Fruit fly (Drosophila melanogaster) whole organism, embryonic: Measurements from ENCODE around the gene CG18262.

Experiments
- Adf1 ChIP-seq: fragments of 200-800 bp; sonication (Bioruptor generic); IDR thresholded peaks from 2 replicates; pipeline ENCODE4 v1.3.6; 2022; ENCODE audit warnings: missing biosample characterization, missing genetic modification characterization
- Awh ChIP-seq: fragments of 200-800 bp; sonication (Bioruptor generic); IDR thresholded peaks from 2 replicates; pipeline ENCODE4, ENCODE4 v1.3.6; 2022; ENCODE audit warnings: missing biosample characterization, missing genetic modification characterization
- Bdp1 ChIP-seq: fragments of 200-800 bp; sonication (Bioruptor generic); optimal IDR thresholded peaks from 3 replicates; lab custom pipeline; 2016; ENCODE audit warnings: missing biosample characterization, missing genetic modification characterization
- CG12071 ChIP-seq: fragments of 200-800 bp; sonication (Bioruptor generic); optimal IDR thresholded peaks from 3 replicates; lab custom pipeline; 2018; ENCODE audit warnings: missing biosample characterization, mild to moderate bottlenecking, missing genetic modification characterization
- CG13287 ChIP-seq: fragments of 200-800 bp; sonication (Bioruptor generic); IDR thresholded peaks from 2 replicates; pipeline ENCODE4 v1.3.6; 2022; ENCODE audit warnings: missing biosample characterization, missing genetic modification characterization; ENCODE audit not compliant: partially characterized antibody
- CG13775 ChIP-seq: fragments of 200-800 bp; sonication (Bioruptor generic); optimal IDR thresholded peaks from 3 replicates; lab custom pipeline; 2017; ENCODE audit warnings: missing biosample characterization, mild to moderate bottlenecking, missing genetic modification characterization
- CG13894 ChIP-seq: fragments of 200-800 bp; sonication (Bioruptor generic); optimal IDR thresholded peaks from 3 replicates; lab custom pipeline; 2018; ENCODE audit warnings: missing biosample characterization, mild to moderate bottlenecking, missing genetic modification characterization, moderate library complexity
- CG15479 ChIP-seq: fragments of 200-800 bp; sonication (Bioruptor generic); optimal IDR thresholded peaks from 3 replicates; lab custom pipeline; 2019; ENCODE audit warnings: missing biosample characterization, mild to moderate bottlenecking, missing genetic modification characterization, moderate library complexity
- CG16779 ChIP-seq: fragments of 200-800 bp; sonication (Bioruptor generic); IDR thresholded peaks from 2 replicates; pipeline ENCODE4 v1.3.6; 2022; ENCODE audit warnings: missing biosample characterization, missing genetic modification characterization
- CG16813 ChIP-seq: fragments of 200-800 bp; sonication (Bioruptor generic); IDR thresholded peaks from 3 replicates; pipeline ENCODE4 v1.3.6; 2022; ENCODE audit warnings: missing biosample characterization, missing genetic modification characterization; ENCODE audit not compliant: partially characterized antibody
- CG17328 ChIP-seq: fragments of 200-800 bp; sonication (Bioruptor generic); IDR thresholded peaks from 2 replicates; pipeline ENCODE4 v1.3.6; 2022; ENCODE audit warnings: missing biosample characterization, missing genetic modification characterization
- CG2120 ChIP-seq: fragments of 200-800 bp; sonication (Bioruptor generic); optimal IDR thresholded peaks from 3 replicates; lab custom pipeline; 2016; ENCODE audit warnings: missing biosample characterization, missing genetic modification characterization
- CG2199 ChIP-seq: fragments of 200-800 bp; sonication (Bioruptor generic); IDR thresholded peaks from 3 replicates; pipeline ENCODE4 v1.3.6; 2022; ENCODE audit warnings: missing biosample characterization, missing genetic modification characterization
- CG32532 ChIP-seq: fragments of 200-800 bp; sonication (Bioruptor generic); IDR thresholded peaks from 2 replicates; pipeline ENCODE4 v1.3.6; 2022; ENCODE audit warnings: missing biosample characterization, missing genetic modification characterization
- CG3726 ChIP-seq: fragments of 200-800 bp; sonication (Bioruptor generic); IDR thresholded peaks from 3 replicates; pipeline ENCODE4, ENCODE4 v1.3.6; 2022; ENCODE audit warnings: missing biosample characterization, missing genetic modification characterization
- CG4424 ChIP-seq: fragments of 200-800 bp; sonication (Bioruptor generic); optimal IDR thresholded peaks from 3 replicates; lab custom pipeline; 2016; ENCODE audit warnings: missing biosample characterization, missing genetic modification characterization
- CG8478 ChIP-seq: fragments of >200 bp; optimal IDR thresholded peaks from 2 replicates; lab custom pipeline; 2018
- CG8924 ChIP-seq: fragments of 200-800 bp; optimal IDR thresholded peaks from 3 replicates; lab custom pipeline; 2019; ENCODE audit warnings: missing biosample characterization, mild to moderate bottlenecking, missing genetic modification characterization, moderate library complexity
- CTCF ChIP-seq: fragments of 200-800 bp; sonication (Bioruptor generic); optimal IDR thresholded peaks from 2 replicates; lab custom pipeline; 2017; ENCODE audit warnings: missing biosample characterization, mild to moderate bottlenecking, missing genetic modification characterization, moderate library complexity
- Doc2 ChIP-seq: fragments of 200-800 bp; sonication (Bioruptor generic); IDR thresholded peaks from 2 replicates; pipeline ENCODE4 v1.3.6; 2022; ENCODE audit warnings: missing biosample characterization, missing genetic modification characterization
- Ets65A ChIP-seq: fragments of 200-800 bp; sonication (Bioruptor generic); peaks from one replicate; lab custom pipeline; 2016; ENCODE audit warnings: missing biosample characterization, missing genetic modification characterization
- Fer1 ChIP-seq: fragments of 200-800 bp; sonication (Bioruptor generic); optimal IDR thresholded peaks from 2 replicates; lab custom pipeline; 2017; ENCODE audit warnings: missing biosample characterization, mild to moderate bottlenecking, missing genetic modification characterization
- Fer2 ChIP-seq: fragments of 200-800 bp; sonication (Bioruptor generic); optimal IDR thresholded peaks from 2 replicates; lab custom pipeline; 2018; ENCODE audit warnings: missing biosample characterization, mild to moderate bottlenecking, missing genetic modification characterization, moderate library complexity
- Hr78 ChIP-seq, 2 experiments: fragments of 200-800 bp in 1 of 2; fragments of >200 bp in 1 of 2; sonication (Bioruptor generic) in 1 of 2; optimal IDR thresholded peaks; 2 replicates each; lab custom pipeline; 2017 to 2019; ENCODE audit warnings: missing biosample characterization in 2 of 2, missing genetic modification characterization in 2 of 2, mild to moderate bottlenecking in 1 of 2, moderate library complexity in 1 of 2
- Lim3 ChIP-seq: fragments of 200-800 bp; sonication (Bioruptor generic); IDR thresholded peaks from 2 replicates; pipeline ENCODE4 v1.3.6; 2022; ENCODE audit warnings: missing biosample characterization, missing genetic modification characterization
- Meics ChIP-seq: fragments of 200-800 bp; sonication (Bioruptor generic); optimal IDR thresholded peaks from 2 replicates; lab custom pipeline; 2017; ENCODE audit warnings: missing biosample characterization, mild to moderate bottlenecking, missing genetic modification characterization
- Mrtf ChIP-seq: fragments of 200-800 bp; sonication (Bioruptor generic); IDR thresholded peaks from 3 replicates; pipeline ENCODE4 v1.3.6; 2022; ENCODE audit warnings: missing biosample characterization, missing genetic modification characterization
- NC2α ChIP-seq: fragments of 200-800 bp; sonication (Bioruptor generic); optimal IDR thresholded peaks from 2 replicates; lab custom pipeline; 2016; ENCODE audit warnings: missing biosample characterization, missing genetic modification characterization
- Neu2 ChIP-seq: fragments of 200-800 bp; sonication (Bioruptor generic); optimal IDR thresholded peaks from 3 replicates; lab custom pipeline; 2016; ENCODE audit warnings: missing biosample characterization, missing genetic modification characterization, borderline replicate concordance
- Scr ChIP-seq: fragments of 200-800 bp; sonication (Bioruptor generic); IDR thresholded peaks from 2 replicates; pipeline ENCODE4 v1.3.6; 2022; ENCODE audit warnings: missing biosample characterization, missing genetic modification characterization; ENCODE audit not compliant: partially characterized antibody
- Trl ChIP-seq, 3 experiments: fragments of >200 bp in 2 of 3; fragments of 200-800 bp in 1 of 3; sonication (Bioruptor generic) in 1 of 3; optimal IDR thresholded peaks; 2 replicates in 1 of 3; 3 replicates in 2 of 3; lab custom pipeline; 2016 to 2017; ENCODE audit warnings: missing biosample characterization in 1 of 3, missing genetic modification characterization in 1 of 3
- ab ChIP-seq: fragments of 200-800 bp; sonication (Bioruptor generic); optimal IDR thresholded peaks from 2 replicates; lab custom pipeline; 2016; ENCODE audit warnings: missing biosample characterization, missing genetic modification characterization
- ap ChIP-seq: fragments of 200-800 bp; sonication (Bioruptor generic); IDR thresholded peaks from 2 replicates; pipeline ENCODE4 v1.3.6; 2022; ENCODE audit warnings: missing biosample characterization, missing genetic modification characterization
- ara ChIP-seq: fragments of 200-800 bp; sonication (Bioruptor generic); IDR thresholded peaks from 2 replicates; pipeline ENCODE4 v1.3.6; 2022; ENCODE audit warnings: missing biosample characterization, missing genetic modification characterization
- ash1 ChIP-seq: fragments of 200-800 bp; sonication (Bioruptor generic); optimal IDR thresholded peaks from 2 replicates; lab custom pipeline; 2018; ENCODE audit warnings: missing biosample characterization, mild to moderate bottlenecking, missing genetic modification characterization
- chinmo ChIP-seq: fragments of 200-800 bp; sonication (Bioruptor generic); IDR thresholded peaks from 4 replicates; pipeline ENCODE4 v1.3.6; 2022; ENCODE audit warnings: missing biosample characterization, missing genetic modification characterization; ENCODE audit not compliant: partially characterized antibody
- ci ChIP-seq: fragments of 200-800 bp; sonication (Bioruptor generic); IDR thresholded peaks from 3 replicates; pipeline ENCODE4 v1.3.6; 2022; ENCODE audit warnings: missing biosample characterization, missing genetic modification characterization
- crol ChIP-seq: fragments of 200-800 bp; sonication (Bioruptor generic); IDR thresholded peaks from 2 replicates; pipeline ENCODE4 v1.3.6; 2022; ENCODE audit warnings: missing biosample characterization, missing genetic modification characterization
- disco-r ChIP-seq: fragments of 200-800 bp; sonication (Bioruptor generic); optimal IDR thresholded peaks from 2 replicates; lab custom pipeline; 2016; ENCODE audit warnings: missing biosample characterization, missing genetic modification characterization
- dm ChIP-seq: fragments of 200-800 bp; sonication (Bioruptor generic); optimal IDR thresholded peaks from 3 replicates; lab custom pipeline; 2016; ENCODE audit warnings: missing biosample characterization, missing genetic modification characterization
- dmrt11E ChIP-seq: fragments of 200-800 bp; sonication (Bioruptor generic); optimal IDR thresholded peaks from 3 replicates; lab custom pipeline; 2018; ENCODE audit warnings: missing biosample characterization, mild to moderate bottlenecking, missing genetic modification characterization, moderate library complexity
- gce ChIP-seq: fragments of 200-800 bp; sonication (Bioruptor generic); IDR thresholded peaks from 3 replicates; pipeline ENCODE4 v1.3.6; 2022; ENCODE audit warnings: missing biosample characterization, missing genetic modification characterization
- lola ChIP-seq, 3 experiments: fragments of >200 bp in 2 of 3; fragments of 200-800 bp in 1 of 3; sonication (Bioruptor generic) in 1 of 3; optimal IDR thresholded peaks; 2 replicates each; lab custom pipeline; 2017 to 2019; ENCODE audit warnings: missing biosample characterization in 3 of 3, missing genetic modification characterization in 3 of 3, mild to moderate bottlenecking in 1 of 3, moderate library complexity in 1 of 3
- pb ChIP-seq: fragments of 200-800 bp; sonication (Bioruptor generic); optimal IDR thresholded peaks from 3 replicates; lab custom pipeline; 2016; ENCODE audit warnings: missing biosample characterization, missing genetic modification characterization
- pfk ChIP-seq: fragments of 200-800 bp; sonication (Bioruptor generic); optimal IDR thresholded peaks from 2 replicates; lab custom pipeline; 2018; ENCODE audit warnings: missing biosample characterization, mild to moderate bottlenecking, missing genetic modification characterization, moderate library complexity
- rib ChIP-seq: fragments of 200-800 bp; sonication (Bioruptor generic); IDR thresholded peaks from 2 replicates; pipeline ENCODE4 v1.3.6; 2022; ENCODE audit warnings: missing biosample characterization, missing genetic modification characterization
- row ChIP-seq: fragments of 200-800 bp; sonication (Bioruptor generic); IDR thresholded peaks from 3 replicates; pipeline ENCODE4 v1.3.6; 2022; ENCODE audit warnings: missing biosample characterization, missing genetic modification characterization
- sqz ChIP-seq: fragments of 200-800 bp; sonication (Bioruptor generic); optimal IDR thresholded peaks from 3 replicates; lab custom pipeline; 2018; ENCODE audit warnings: missing biosample characterization, mild to moderate bottlenecking, missing genetic modification characterization
- sr ChIP-seq: fragments of 200-800 bp; sonication (Bioruptor generic); IDR thresholded peaks from 3 replicates; pipeline ENCODE4 v1.3.6; 2022; ENCODE audit warnings: missing biosample characterization, missing genetic modification characterization
- stwl ChIP-seq: fragments of 200-800 bp; sonication (Bioruptor generic); optimal IDR thresholded peaks from 3 replicates; lab custom pipeline; 2018; ENCODE audit warnings: missing biosample characterization, mild to moderate bottlenecking, missing genetic modification characterization, moderate library complexity
- tgo ChIP-seq: fragments of 200-800 bp; sonication (Bioruptor generic); IDR thresholded peaks from 3 replicates; pipeline ENCODE4 v1.3.6; 2022; ENCODE audit warnings: missing biosample characterization, missing genetic modification characterization
- wdn ChIP-seq: fragments of 200-800 bp; sonication (Bioruptor generic); IDR thresholded peaks from 2 replicates; pipeline ENCODE4 v1.3.6; 2022; ENCODE audit warnings: missing biosample characterization, missing genetic modification characterization

The CG18262 gene

dm6 chrX:8177742-8178141 is 25.0 kb downstream of the CG18262 start (continued):
- TF ChIP-seq Scr (GFP tag; lab: Robert Waterston, UW): no peak
- no peak for TF ChIP-seq disco-r
- no peak for TF ChIP-seq Awh (GFP tag; lab: Robert Waterston, UW)
- TF ChIP-seq Fer2 (tag; lab: Kevin White, UChicago): no peak
- TF ChIP-seq Meics (GFP tag; lab: Kevin White, UChicago): no peak
- TF ChIP-seq CG8924 (tag; lab: Kevin White, UChicago): no peak
- no peak for TF ChIP-seq CG8478
- no peak for TF ChIP-seq CTCF (GFP tag; lab: Kevin White, UChicago)
- no peak for TF ChIP-seq dmrt11E (tag; lab: Kevin White, UChicago)
- peak; percentile 19 for TF ChIP-seq pfk (GFP tag; lab: Kevin White, UChicago)
- TF ChIP-seq ap: no peak
- TF ChIP-seq Doc2 (GFP tag; lab: Robert Waterston, UW): no peak
- no peak for TF ChIP-seq CG2120
- TF ChIP-seq CG13894 (tag; lab: Kevin White, UChicago): peak; percentile 19
- TF ChIP-seq CG4424: no peak
- no peak for TF ChIP-seq ab
- TF ChIP-seq Neu2 (GFP tag; lab: Kevin White, UChicago): no peak
- no peak for TF ChIP-seq lola (GFP tag; optimal IDR thresholded peaks at IDR 0.05; lab: Kevin White, UChicago)
- no peak for TF ChIP-seq CG17328 (GFP tag; lab: Robert Waterston, UW)
- peak; percentile 77 for TF ChIP-seq Adf1 (GFP tag; lab: Robert Waterston, UW)
- TF ChIP-seq CG13287: no peak
- peak; percentile 45; the same call in 1 of the 2 replicates for TF ChIP-seq CG16779 (GFP tag; lab: Robert Waterston, UW)
- TF ChIP-seq CG13775: no peak
- 0 out of 3 replicates have a peak, but pooled peaks have one; percentile 13 for TF ChIP-seq row
- TF ChIP-seq CG32532 (GFP tag; lab: Robert Waterston, UW): peak; percentile 20; the same call in 1 of the 2 replicates
- TF ChIP-seq dm (GFP tag; lab: Kevin White, UChicago): no peak
- no peak for TF ChIP-seq Hr78 (GFP tag; optimal IDR thresholded peaks at IDR 0.05; lab: Kevin White, UChicago)
- no peak for TF ChIP-seq pb (GFP tag; lab: Kevin White, UChicago)
- no peak for TF ChIP-seq CG16813 (GFP tag; lab: Robert Waterston, UW)
- no peak for TF ChIP-seq Ets65A (GFP tag; lab: Kevin White, UChicago)
- peak; percentile 45; the same call in 1 of the 2 replicates for TF ChIP-seq crol (GFP tag; lab: Robert Waterston, UW)
- no peak for TF ChIP-seq chinmo
- TF ChIP-seq Lim3 (GFP tag; lab: Robert Waterston, UW): no peak
- TF ChIP-seq sqz: no peak
- TF ChIP-seq rib (GFP tag; lab: Robert Waterston, UW): no peak
- TF ChIP-seq NC2α (GFP tag; lab: Kevin White, UChicago): no peak
- TF ChIP-seq wdn (GFP tag; lab: Robert Waterston, UW): no peak
- TF ChIP-seq gce (GFP tag; lab: Robert Waterston, UW): no peak
- peak; percentile 52; the same call in 2 of the 3 replicates for TF ChIP-seq ci (GFP tag; lab: Robert Waterston, UW)
- TF ChIP-seq CG15479 (GFP tag; lab: Kevin White, UChicago): no peak
- no peak for TF ChIP-seq stwl (tag; lab: Kevin White, UChicago)
- no peak for TF ChIP-seq CG3726 (GFP tag; lab: Robert Waterston, UW)
- TF ChIP-seq Mrtf (GFP tag; lab: Robert Waterston, UW): no peak
- TF ChIP-seq CG2199: no peak
- TF ChIP-seq tgo (GFP tag; lab: Robert Waterston, UW): no peak
- TF ChIP-seq ash1: no peak
- TF ChIP-seq CG12071 (GFP tag; lab: Kevin White, UChicago): peak; percentile 29
- no peak for TF ChIP-seq Fer1
- TF ChIP-seq sr (GFP tag; lab: Robert Waterston, UW): 0 out of 3 replicates have a peak, but pooled peaks have one; percentile 51
- TF ChIP-seq Trl (optimal IDR thresholded peaks at IDR 0.05; lab: Kevin White, UChicago): no peak
- TF ChIP-seq Trl (GFP tag; optimal IDR thresholded peaks at IDR 0.05; lab: Kevin White, UChicago): no peak
- no peak for TF ChIP-seq ara (GFP tag; lab: Robert Waterston, UW)
- no peak for TF ChIP-seq Bdp1
